Worm (Caenorhabditis elegans) whole organism, L4 larva: ENCODE results near the gene F40F8.4.

Experiments used
- fkh-10 ChIP-seq: fragments of 150-350 bp; optimal IDR thresholded peaks from 2 replicates; lab custom pipeline; 2014; ENCODE audit warnings: missing biosample characterization, missing genetic modification reagents, missing genetic modification characterization
- hlh-30 ChIP-seq: sonication (generic microtip); optimal IDR thresholded peaks from 2 replicates; lab custom pipeline; 2017; ENCODE audit warnings: antibody characterized with exemption, mild to moderate bottlenecking, missing genetic modification characterization, missing compliant biosample characterization; ENCODE audit not compliant: insufficient read depth
- mxl-3 ChIP-seq: fragments of 200-800 bp; sonication (Bioruptor generic); optimal IDR thresholded peaks from 2 replicates; lab custom pipeline; 2018; ENCODE audit warnings: mild to moderate bottlenecking, missing genetic modification characterization, missing compliant biosample characterization
- unc-62 ChIP-seq, 3 experiments: fragments of 150-350 bp in 1 of 3; sonication (generic microtip); optimal IDR thresholded peaks in 2 of 3; peaks in 1 of 3; 1 replicate in 1 of 3; 2 replicates in 2 of 3; lab custom pipeline; 2014 to 2017; ENCODE audit warnings: missing biosample characterization in 3 of 3, missing genetic modification characterization in 3 of 3, missing genetic modification reagents in 3 of 3, missing genotype in 1 of 3

DNA sequence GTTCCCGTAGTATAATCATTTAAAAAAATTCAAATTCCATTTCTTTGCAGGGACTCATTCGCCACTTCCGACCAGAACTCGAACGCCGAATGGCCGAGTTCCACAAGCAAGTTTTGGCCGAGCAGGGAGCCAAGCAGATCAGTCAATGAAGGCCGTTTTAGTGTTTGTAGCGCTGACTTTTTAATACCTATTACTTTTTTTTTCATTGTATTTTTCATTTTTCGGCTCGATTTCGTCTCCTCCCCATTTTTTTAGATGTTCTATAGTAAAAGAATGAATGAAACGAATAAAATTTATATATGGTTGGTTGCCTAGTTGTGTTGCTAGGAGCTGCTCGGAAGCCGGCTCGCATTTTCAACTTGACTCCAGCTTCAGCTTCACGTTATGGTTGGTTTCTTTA lies 40.2 kb downstream of the F40F8.4 start, which contains the start of gene C09H10.4:
- peak in 1 of 2 experiments; percentile 36 for TF ChIP-seq unc-62 (GFP tag; optimal IDR thresholded peaks at IDR 0.05 in 1 of 2; lab: Kevin White, UChicago)
- TF ChIP-seq unc-62 (tag; optimal IDR thresholded peaks at IDR 0.05; lab: Kevin White, UChicago), result no peak
- TF ChIP-seq hlh-30 (tag; lab: Kevin White, UChicago), result no peak
- no peak for TF ChIP-seq mxl-3 (GFP tag; lab: Kevin White, UChicago)
- TF ChIP-seq fkh-10, result no peak
